Fruit fly (Drosophila melanogaster) whole organism, embryonic: ENCODE measurements around the gene Polr2D.

Experiments
- BtbVII ChIP-seq: fragments of 200-800 bp; sonication (Bioruptor generic); optimal IDR thresholded peaks from 3 replicates; lab custom pipeline; 2017; ENCODE audit warnings: missing biosample characterization, mild to moderate bottlenecking, missing genetic modification characterization
- CG11695 ChIP-seq: fragments of 200-800 bp; sonication (Bioruptor generic); IDR thresholded peaks from 3 replicates; pipeline ENCODE4 v1.3.6; 2022; ENCODE audit warnings: missing biosample characterization, missing genetic modification characterization
- CG11696 ChIP-seq: fragments of 200-800 bp; sonication (Bioruptor generic); IDR thresholded peaks from 2 replicates; pipeline ENCODE4 v1.3.6; 2022; ENCODE audit warnings: missing biosample characterization, missing genetic modification characterization
- CG12219 ChIP-seq: fragments of 200-800 bp; sonication (Bioruptor generic); optimal IDR thresholded peaks from 3 replicates; lab custom pipeline; 2018; ENCODE audit warnings: missing biosample characterization, mild to moderate bottlenecking, missing genetic modification characterization
- CG1233 ChIP-seq: fragments of 200-800 bp; sonication (Bioruptor generic); optimal IDR thresholded peaks from 4 replicates; lab custom pipeline; 2018; ENCODE audit warnings: missing biosample characterization, mild to moderate bottlenecking, missing genetic modification characterization
- CG12769 ChIP-seq: fragments of 200-800 bp; sonication (Bioruptor generic); optimal IDR thresholded peaks from 2 replicates; lab custom pipeline; 2019; ENCODE audit warnings: missing biosample characterization, mild to moderate bottlenecking, missing genetic modification characterization, moderate library complexity
- CG13424 ChIP-seq: fragments of 200-800 bp; sonication (Bioruptor generic); optimal IDR thresholded peaks from 2 replicates; lab custom pipeline; 2019; ENCODE audit warnings: missing biosample characterization, mild to moderate bottlenecking, missing genetic modification characterization, moderate library complexity
- CG14965 ChIP-seq: fragments of 200-800 bp; sonication (Bioruptor generic); optimal IDR thresholded peaks from 2 replicates; lab custom pipeline; 2016; ENCODE audit warnings: missing biosample characterization, missing genetic modification characterization, borderline replicate concordance
- CG15269 ChIP-seq: fragments of 200-800 bp; sonication (Bioruptor generic); optimal IDR thresholded peaks from 2 replicates; lab custom pipeline; 2018; ENCODE audit warnings: missing biosample characterization, mild to moderate bottlenecking, missing genetic modification characterization, moderate library complexity
- CG15479 ChIP-seq: fragments of 200-800 bp; sonication (Bioruptor generic); optimal IDR thresholded peaks from 3 replicates; lab custom pipeline; 2019; ENCODE audit warnings: missing biosample characterization, mild to moderate bottlenecking, missing genetic modification characterization, moderate library complexity
- CG17385 ChIP-seq: fragments of 200-800 bp; sonication (Bioruptor generic); optimal IDR thresholded peaks from 3 replicates; lab custom pipeline; 2018; ENCODE audit warnings: missing biosample characterization, mild to moderate bottlenecking, missing genetic modification characterization
- CG17912 ChIP-seq: fragments of 200-800 bp; sonication (Bioruptor generic); optimal IDR thresholded peaks from 2 replicates; lab custom pipeline; 2018; ENCODE audit warnings: missing biosample characterization, mild to moderate bottlenecking, missing genetic modification characterization
- CG1832 ChIP-seq: fragments of 200-800 bp; sonication (Bioruptor generic); optimal IDR thresholded peaks from 2 replicates; lab custom pipeline; 2017; ENCODE audit warnings: missing biosample characterization, mild to moderate bottlenecking, missing genetic modification characterization, inconsistent platforms
- CG4707 ChIP-seq: fragments of 200-800 bp; sonication (Bioruptor generic); optimal IDR thresholded peaks from 2 replicates; lab custom pipeline; 2018; ENCODE audit warnings: missing biosample characterization, mild to moderate bottlenecking, missing genetic modification characterization, moderate library complexity
- CG6683 ChIP-seq: fragments of 200-800 bp; sonication (Bioruptor generic); optimal IDR thresholded peaks from 2 replicates; lab custom pipeline; 2017; ENCODE audit warnings: missing biosample characterization, mild to moderate bottlenecking, missing genetic modification characterization, missing genetic modification reagents
- CG6813 ChIP-seq: fragments of 200-800 bp; sonication (Bioruptor generic); optimal IDR thresholded peaks from 2 replicates; lab custom pipeline; 2017; ENCODE audit warnings: missing biosample characterization, missing genetic modification characterization, mild to moderate bottlenecking, moderate library complexity, missing genetic modification reagents
- CG7963 ChIP-seq: fragments of 200-800 bp; sonication (Bioruptor generic); IDR thresholded peaks from 3 replicates; pipeline ENCODE4 v1.3.6; 2022; ENCODE audit warnings: missing biosample characterization, missing genetic modification characterization; ENCODE audit not compliant: partially characterized antibody
- CrebB ChIP-seq: fragments of 200-800 bp; sonication (Bioruptor generic); optimal IDR thresholded peaks from 3 replicates; lab custom pipeline; 2018; ENCODE audit warnings: missing biosample characterization, mild to moderate bottlenecking, missing genetic modification characterization
- Dek ChIP-seq: fragments of 200-800 bp; sonication (Bioruptor generic); optimal IDR thresholded peaks from 3 replicates; lab custom pipeline; 2019; ENCODE audit warnings: missing biosample characterization, mild to moderate bottlenecking, missing genetic modification characterization, moderate library complexity
- Ets65A ChIP-seq: fragments of 200-800 bp; sonication (Bioruptor generic); peaks from one replicate; lab custom pipeline; 2016; ENCODE audit warnings: missing biosample characterization, missing genetic modification characterization
- Hr78 ChIP-seq, 2 experiments: fragments of 200-800 bp in 1 of 2; fragments of >200 bp in 1 of 2; sonication (Bioruptor generic) in 1 of 2; optimal IDR thresholded peaks; 2 replicates each; lab custom pipeline; 2017 to 2019; ENCODE audit warnings: missing biosample characterization in 2 of 2, missing genetic modification characterization in 2 of 2, mild to moderate bottlenecking in 1 of 2, moderate library complexity in 1 of 2
- Med ChIP-seq: fragments of 200-800 bp; sonication (Bioruptor generic); peaks from one replicate; lab custom pipeline; 2016; ENCODE audit warnings: missing biosample characterization, missing genetic modification characterization, mild to moderate bottlenecking, inconsistent platforms, moderate library complexity
- Nf-YA ChIP-seq: fragments of 200-800 bp; sonication (Bioruptor generic); IDR thresholded peaks from 2 replicates; pipeline ENCODE4 v1.3.6; 2022; ENCODE audit warnings: missing biosample characterization, missing genetic modification characterization
- Nf-YC ChIP-seq: fragments of 200-800 bp; optimal IDR thresholded peaks from 3 replicates; lab custom pipeline; 2019; ENCODE audit warnings: missing biosample characterization, mild to moderate bottlenecking, missing genetic modification characterization, moderate library complexity
- Xbp1 ChIP-seq: fragments of 200-800 bp; sonication (Bioruptor generic); optimal IDR thresholded peaks from 3 replicates; lab custom pipeline; 2016; ENCODE audit warnings: missing biosample characterization, mild to moderate bottlenecking, missing genetic modification characterization
- cato ChIP-seq: fragments of 200-800 bp; sonication (Bioruptor generic); optimal IDR thresholded peaks from 2 replicates; lab custom pipeline; 2016; ENCODE audit warnings: missing biosample characterization, missing genetic modification characterization, borderline replicate concordance
- croc ChIP-seq: fragments of 200-800 bp; sonication (Bioruptor generic); conservative IDR thresholded peaks from 3 replicates; pipeline ENCODE4 v1.3.6; 2022; ENCODE audit warnings: missing biosample characterization, missing genetic modification characterization
- esg ChIP-seq: fragments of 200-800 bp; sonication (Bioruptor generic); conservative IDR thresholded peaks from 2 replicates; pipeline ENCODE4 v1.3.6; 2022; ENCODE audit warnings: missing biosample characterization, missing genetic modification characterization
- gce ChIP-seq: fragments of 200-800 bp; sonication (Bioruptor generic); IDR thresholded peaks from 3 replicates; pipeline ENCODE4 v1.3.6; 2022; ENCODE audit warnings: missing biosample characterization, missing genetic modification characterization
- gro ChIP-seq: fragments of 200-800 bp; sonication (Bioruptor generic); optimal IDR thresholded peaks from 2 replicates; lab custom pipeline; 2016; ENCODE audit warnings: missing biosample characterization, missing genetic modification characterization
- gsb ChIP-seq: fragments of 200-800 bp; sonication (Bioruptor generic); IDR thresholded peaks from 2 replicates; pipeline ENCODE4 v1.3.6; 2022; ENCODE audit warnings: missing biosample characterization, missing genetic modification characterization
- hb ChIP-seq: fragments of 200-800 bp; sonication (Bioruptor generic); IDR thresholded peaks from 3 replicates; pipeline ENCODE4 v1.3.6; 2022; ENCODE audit warnings: missing biosample characterization, missing genetic modification characterization; ENCODE audit not compliant: partially characterized antibody
- her ChIP-seq: fragments of 200-800 bp; sonication (Bioruptor generic); optimal IDR thresholded peaks from 2 replicates; lab custom pipeline; 2016; ENCODE audit warnings: missing biosample characterization, missing genetic modification characterization
- knrl ChIP-seq: fragments of 200-800 bp; sonication (Bioruptor generic); IDR thresholded peaks from 3 replicates; pipeline ENCODE4 v1.3.6; 2022; ENCODE audit warnings: missing biosample characterization, missing genetic modification characterization; ENCODE audit not compliant: partially characterized antibody
- lab ChIP-seq: fragments of 200-800 bp; sonication (Bioruptor generic); optimal IDR thresholded peaks from 3 replicates; lab custom pipeline; 2017; ENCODE audit warnings: missing biosample characterization, missing genetic modification characterization, mild to moderate bottlenecking, moderate library complexity, missing genetic modification reagents
- lola ChIP-seq, 3 experiments: fragments of >200 bp in 2 of 3; fragments of 200-800 bp in 1 of 3; sonication (Bioruptor generic) in 1 of 3; optimal IDR thresholded peaks; 2 replicates each; lab custom pipeline; 2017 to 2019; ENCODE audit warnings: missing biosample characterization in 3 of 3, missing genetic modification characterization in 3 of 3, mild to moderate bottlenecking in 1 of 3, moderate library complexity in 1 of 3
- maf-S ChIP-seq: fragments of 200-800 bp; sonication (Bioruptor generic); optimal IDR thresholded peaks from 2 replicates; lab custom pipeline; 2016; ENCODE audit warnings: missing biosample characterization, missing genetic modification characterization
- pfk ChIP-seq: fragments of 200-800 bp; sonication (Bioruptor generic); optimal IDR thresholded peaks from 2 replicates; lab custom pipeline; 2018; ENCODE audit warnings: missing biosample characterization, mild to moderate bottlenecking, missing genetic modification characterization, moderate library complexity
- pho ChIP-seq: fragments of 200-800 bp; sonication (Bioruptor generic); optimal IDR thresholded peaks from 2 replicates; lab custom pipeline; 2016; ENCODE audit warnings: missing biosample characterization, missing genetic modification characterization
- schlank ChIP-seq: fragments of 200-800 bp; sonication (Bioruptor generic); optimal IDR thresholded peaks from 2 replicates; lab custom pipeline; 2018; ENCODE audit warnings: missing biosample characterization, mild to moderate bottlenecking, missing genetic modification characterization
- scrt ChIP-seq: fragments of 200-800 bp; sonication (Bioruptor generic); optimal IDR thresholded peaks from 2 replicates; lab custom pipeline; 2018; ENCODE audit warnings: missing biosample characterization, mild to moderate bottlenecking, missing genetic modification characterization, moderate library complexity
- sens ChIP-seq: fragments of 200-800 bp; sonication (Bioruptor generic); peaks from one replicate; lab custom pipeline; 2016; ENCODE audit warnings: missing biosample characterization, missing genetic modification characterization
- sr ChIP-seq: fragments of 200-800 bp; sonication (Bioruptor generic); IDR thresholded peaks from 3 replicates; pipeline ENCODE4 v1.3.6; 2022; ENCODE audit warnings: missing biosample characterization, missing genetic modification characterization
- stc ChIP-seq: fragments of 200-800 bp; sonication (Bioruptor generic); IDR thresholded peaks from 2 replicates; pipeline ENCODE4 v1.3.6; 2022; ENCODE audit warnings: missing biosample characterization, missing genetic modification characterization
- vfl ChIP-seq: fragments of 200-800 bp; sonication (Bioruptor generic); optimal IDR thresholded peaks from 2 replicates; lab custom pipeline; 2016; ENCODE audit warnings: missing biosample characterization, missing genetic modification characterization
- zfh1 ChIP-seq: fragments of 200-800 bp; sonication (Bioruptor generic); IDR thresholded peaks from 3 replicates; pipeline ENCODE4 v1.3.6; 2022; ENCODE audit warnings: missing biosample characterization, missing genetic modification characterization

The Polr2D gene

dm6 chr3R:18297444-18298297, 42.4 kb upstream of the Polr2D start (continued):
- no peak for TF ChIP-seq croc
- TF ChIP-seq esg, result no peak
- no peak for TF ChIP-seq gro (GFP tag; lab: Kevin White, UChicago)
- no peak for TF ChIP-seq CG7963 (GFP tag; lab: Robert Waterston, UW)
- TF ChIP-seq stc (GFP tag; lab: Robert Waterston, UW), result peak; percentile 30; the same call in 1 of the 2 replicates
- peak; percentile 37 for TF ChIP-seq CG17385 (GFP tag; lab: Kevin White, UChicago)
- TF ChIP-seq gce (GFP tag; lab: Robert Waterston, UW), result no peak
- no peak; the same call in 2 of the 3 replicates for TF ChIP-seq sr (GFP tag; lab: Robert Waterston, UW)
- no peak for TF ChIP-seq CG4707 (GFP tag; lab: Kevin White, UChicago)
- no peak for TF ChIP-seq hb
- TF ChIP-seq gsb (GFP tag; lab: Robert Waterston, UW), result 0 out of 2 replicates have a peak, but pooled peaks have one; percentile 11
- TF ChIP-seq lola (GFP tag; optimal IDR thresholded peaks at IDR 0.05; lab: Kevin White, UChicago), result no peak
- TF ChIP-seq CG11696, result no peak
- TF ChIP-seq vfl (GFP tag; lab: Kevin White, UChicago), result no peak
- TF ChIP-seq CG11695 (GFP tag; lab: Robert Waterston, UW), result 0 out of 3 replicates have a peak, but pooled peaks have one; percentile 12
- no peak for TF ChIP-seq CG14965 (GFP tag; lab: Kevin White, UChicago)
- TF ChIP-seq Nf-YC (tag; lab: Kevin White, UChicago), result no peak
- peak; percentile 62 for TF ChIP-seq Ets65A (GFP tag; lab: Kevin White, UChicago)
- peak; percentile 25; the same call in 1 of the 3 replicates for TF ChIP-seq zfh1 (GFP tag; lab: Robert Waterston, UW)

dm6 chr3R:18296737-18297136, 41.5 kb upstream of the Polr2D start:
- TF ChIP-seq CG1832 (GFP tag; lab: Kevin White, UChicago) (no peak), Med (GFP tag; lab: Kevin White, UChicago) (peak; percentile 14), CG12769 (no peak), sens (GFP tag; lab: Kevin White, UChicago) (peak; percentile 10), knrl (no peak), hb (0 out of 3 replicates have a peak, but pooled peaks have one; percentile 42), CG13424 (tag; lab: Kevin White, UChicago) (no peak), pfk (GFP tag; lab: Kevin White, UChicago) (no peak), CG15479 (GFP tag; lab: Kevin White, UChicago) (no peak), Hr78 (GFP tag; optimal IDR thresholded peaks at IDR 0.05; lab: Kevin White, UChicago) (peak in 1 of 2 experiments; percentile 74), CG17912 (no peak)

dm6 chr3R:18296084-18296483, 40.8 kb upstream of the Polr2D start:
- TF ChIP-seq CG1233 (peak; percentile 22), scrt (peak; percentile 28), CG12219 (GFP tag; lab: Kevin White, UChicago) (no peak), schlank (tag; lab: Kevin White, UChicago) (peak; percentile 68), Dek (tag; lab: Kevin White, UChicago) (peak; percentile 20), BtbVII (GFP tag; lab: Kevin White, UChicago) (peak; percentile 57), CG6813 (GFP tag; lab: Kevin White, UChicago) (peak; percentile 4), pho (peak; percentile 14), maf-S (no peak), Xbp1 (GFP tag; lab: Kevin White, UChicago) (no peak), CG15269 (tag; lab: Kevin White, UChicago) (peak; percentile 12), lab (GFP tag; lab: Kevin White, UChicago) (peak; percentile 76), cato (GFP tag; lab: Kevin White, UChicago) (no peak), Nf-YA (no peak), her (GFP tag; lab: Kevin White, UChicago) (peak; percentile 3), CrebB (peak; percentile 17), CG6683 (GFP tag; lab: Kevin White, UChicago) (peak; percentile 4)
